Worm (Caenorhabditis elegans): ENCODE measurements around the gene pigb-1.

pigb-1 gene

DNA sequence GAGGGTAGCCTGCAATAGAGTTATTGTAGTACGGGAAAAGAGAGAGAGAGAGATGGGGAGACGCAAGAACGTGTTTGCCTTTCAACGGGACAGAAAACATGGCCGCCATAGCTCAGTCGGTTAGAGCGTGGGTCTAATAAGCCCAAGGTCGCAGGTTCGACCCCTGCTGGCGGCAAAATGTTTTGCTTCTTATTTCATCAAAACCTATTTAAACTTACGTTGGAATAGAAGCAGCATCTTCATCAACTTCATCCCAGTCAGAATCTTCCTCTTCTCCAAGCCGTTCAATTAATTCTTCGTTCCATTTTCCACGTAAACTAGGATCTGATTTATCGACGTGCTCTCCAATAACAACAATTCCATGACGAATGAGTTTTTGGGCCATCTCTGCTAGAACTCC lies 39.8 kb upstream of the pigb-1 start:
- TF ChIP-seq nhr-12 (tag; optimal IDR thresholded peaks at IDR 0.05), result no peak
- TF ChIP-seq mep-1 (tag; optimal IDR thresholded peaks at IDR 0.05), result peak; percentile 39
- TF ChIP-seq ces-1 (GFP tag; optimal IDR thresholded peaks at IDR 0.05), result no peak
- peak; percentile 27 for TF ChIP-seq unc-39 (tag; optimal IDR thresholded peaks at IDR 0.05)
- TF ChIP-seq ceh-39 (tag; optimal IDR thresholded peaks at IDR 0.05), result no peak
- peak; percentile 89 for TF ChIP-seq unc-120 (tag; optimal IDR thresholded peaks at IDR 0.05; ENCODE audit: poor library complexity, severe bottlenecking)
- peak; percentile 34 for TF ChIP-seq hlh-1 (tag; optimal IDR thresholded peaks at IDR 0.05)
- peak; percentile 48 for TF ChIP-seq lin-13 (tag; optimal IDR thresholded peaks at IDR 0.05)
- no peak for TF ChIP-seq zip-8 (tag; optimal IDR thresholded peaks at IDR 0.05)
- TF ChIP-seq ham-2 (GFP tag; optimal IDR thresholded peaks at IDR 0.05), result peak; percentile 93
- TF ChIP-seq ztf-11 (tag; optimal IDR thresholded peaks at IDR 0.05), result peak; percentile 85
- TF ChIP-seq blmp-1 (tag; optimal IDR thresholded peaks at IDR 0.05), result peak; percentile 8
- TF ChIP-seq sptf-1 (tag; optimal IDR thresholded peaks at IDR 0.05), result peak; percentile 96
- TF ChIP-seq nhr-237 (tag; optimal IDR thresholded peaks at IDR 0.05), result peak; percentile 28
- no peak for TF ChIP-seq nhr-76 (tag; optimal IDR thresholded peaks at IDR 0.05)
- TF ChIP-seq nhr-28 (tag; optimal IDR thresholded peaks at IDR 0.05), result peak; percentile 53
- TF ChIP-seq nhr-2 (tag; optimal IDR thresholded peaks at IDR 0.05), result no peak
- TF ChIP-seq unc-62 (GFP tag; optimal IDR thresholded peaks at IDR 0.05), result peak; percentile 59
- TF ChIP-seq elt-1 (tag; optimal IDR thresholded peaks at IDR 0.05; ENCODE audit: borderline replicate concordance, insufficient read depth), result peak; percentile 4
- peak; percentile 75 for TF ChIP-seq ceh-83 (GFP tag; optimal IDR thresholded peaks at IDR 0.05)
- TF ChIP-seq flh-1 (GFP tag; optimal IDR thresholded peaks at IDR 0.05), result peak; percentile 80
- no peak for TF ChIP-seq elt-3 (tag; optimal IDR thresholded peaks at IDR 0.05)
- peak; percentile 87 for TF ChIP-seq ceh-43 (GFP tag; optimal IDR thresholded peaks at IDR 0.05)
- TF ChIP-seq mls-2 (tag; optimal IDR thresholded peaks at IDR 0.05), result peak; percentile 97
- TF ChIP-seq bed-3 (GFP tag; optimal IDR thresholded peaks at IDR 0.05), result peak; percentile 82
- peak; percentile 94 for TF ChIP-seq M03D4.4 (tag; optimal IDR thresholded peaks at IDR 0.05)
- TF ChIP-seq sem-2 (GFP tag; optimal IDR thresholded peaks at IDR 0.05), result peak; percentile 92
- TF ChIP-seq pha-4 (tag; optimal IDR thresholded peaks at IDR 0.05), result peak; percentile 63
- no peak for TF ChIP-seq snpc-4 (tag; optimal IDR thresholded peaks at IDR 0.05)
- peak; percentile 61 for TF ChIP-seq lsy-2 (tag; optimal IDR thresholded peaks at IDR 0.05)
- TF ChIP-seq cnd-1 (tag; optimal IDR thresholded peaks at IDR 0.05), result peak; percentile 95
- TF ChIP-seq mab-5 (tag; optimal IDR thresholded peaks at IDR 0.05), result no peak
- TF ChIP-seq lin-32 (GFP tag; optimal IDR thresholded peaks at IDR 0.05), result peak; percentile 93
- TF ChIP-seq tbx-8 (GFP tag; optimal IDR thresholded peaks at IDR 0.05), result peak; percentile 88
- peak; percentile 95 for TF ChIP-seq drap-1 (GFP tag; optimal IDR thresholded peaks at IDR 0.05)

DNA sequence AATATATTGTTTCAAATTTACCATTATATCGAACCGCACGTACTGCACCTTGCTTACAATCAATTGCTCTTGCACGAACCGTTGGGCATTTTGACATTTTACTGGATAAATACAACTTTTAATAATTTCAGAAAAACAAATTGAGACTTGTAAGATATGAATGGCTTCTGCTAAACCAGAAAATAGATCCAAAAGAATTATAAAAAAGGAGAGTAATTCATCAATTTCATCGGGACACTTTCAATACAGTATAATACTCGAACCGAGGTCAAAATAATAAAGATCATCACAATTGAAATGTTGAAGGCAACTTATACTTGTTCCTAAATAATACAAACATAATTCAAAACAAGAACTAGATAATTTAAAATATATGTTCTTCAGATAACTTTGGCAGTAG lies 38.7 kb upstream of the pigb-1 start, which contains the start of gene wdr-83:
Gene wdr-83, minus strand, starts transcription at position 101 of the 400 bp plus-strand sequence.
- TF ChIP-seq lin-13 (tag; optimal IDR thresholded peaks at IDR 0.05) (no peak), ceh-43 (GFP tag; optimal IDR thresholded peaks at IDR 0.05) (no peak), nhr-28 (tag; optimal IDR thresholded peaks at IDR 0.05) (no peak), sptf-1 (tag; optimal IDR thresholded peaks at IDR 0.05) (no peak), sem-2 (GFP tag; optimal IDR thresholded peaks at IDR 0.05) (no peak), unc-62 (GFP tag; optimal IDR thresholded peaks at IDR 0.05) (no peak), tbx-8 (GFP tag; optimal IDR thresholded peaks at IDR 0.05) (no peak), blmp-1 (tag; optimal IDR thresholded peaks at IDR 0.05) (no peak), cnd-1 (tag; optimal IDR thresholded peaks at IDR 0.05) (no peak), hlh-1 (tag; optimal IDR thresholded peaks at IDR 0.05) (no peak), elt-3 (tag; optimal IDR thresholded peaks at IDR 0.05) (no peak), nhr-2 (tag; optimal IDR thresholded peaks at IDR 0.05) (no peak), ztf-11 (tag; optimal IDR thresholded peaks at IDR 0.05) (no peak), ceh-83 (GFP tag; optimal IDR thresholded peaks at IDR 0.05) (no peak), mep-1 (tag; optimal IDR thresholded peaks at IDR 0.05) (no peak), snpc-4 (tag; optimal IDR thresholded peaks at IDR 0.05) (no peak), ham-2 (GFP tag; optimal IDR thresholded peaks at IDR 0.05) (no peak)

DNA sequence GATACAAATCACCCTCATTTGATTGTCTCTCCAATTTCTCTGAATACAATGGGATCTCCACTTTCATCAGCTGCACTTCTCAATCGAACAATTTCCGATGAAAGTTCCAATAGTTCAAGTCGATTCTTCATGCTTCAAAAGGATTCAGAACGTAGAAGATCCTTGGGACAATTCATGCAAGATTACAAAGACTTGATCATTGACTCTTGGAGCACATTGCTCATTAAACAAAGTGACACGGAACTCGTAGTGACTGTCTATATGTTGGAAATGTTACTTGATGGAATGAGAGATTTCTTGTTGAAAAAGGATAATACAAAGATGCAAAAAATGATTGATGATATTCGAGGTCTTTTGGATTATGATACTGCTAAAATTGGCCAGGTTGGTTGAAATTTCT lies 35.1 kb upstream of the pigb-1 start:
- TF ChIP-seq elt-3 (tag; optimal IDR thresholded peaks at IDR 0.05) (no peak), flh-1 (GFP tag; optimal IDR thresholded peaks at IDR 0.05) (no peak), mab-5 (tag; optimal IDR thresholded peaks at IDR 0.05) (no peak), nhr-12 (tag; optimal IDR thresholded peaks at IDR 0.05) (no peak)

Measured in whole organism, mixed stage, embryonic.